Worm (Caenorhabditis elegans) whole organism, L1 larva: Measurements from ENCODE around the gene rabn-5.

Experiments
- C04F5.9 ChIP-seq: sonication (generic microtip); optimal IDR thresholded peaks from 2 replicates; lab custom pipeline; 2016; ENCODE audit warnings: missing genetic modification characterization, missing compliant biosample characterization
- C16A3.4 ChIP-seq: fragments of 150-350 bp; optimal IDR thresholded peaks from 2 replicates; lab custom pipeline; 2014; ENCODE audit warnings: missing biosample characterization, missing genetic modification characterization
- C34B4.2 ChIP-seq: sonication (generic microtip); optimal IDR thresholded peaks from 2 replicates; lab custom pipeline; 2017; ENCODE audit warnings: mild to moderate bottlenecking, missing genetic modification characterization, missing compliant biosample characterization
- aha-1 ChIP-seq: fragments of 150-350 bp; optimal IDR thresholded peaks from 2 replicates; lab custom pipeline; 2014; ENCODE audit warnings: missing biosample characterization, missing genetic modification characterization
- alr-1 ChIP-seq: fragments of 200-800 bp; sonication (Bioruptor generic); optimal IDR thresholded peaks from 2 replicates; lab custom pipeline; 2018; ENCODE audit warnings: borderline replicate concordance, mild to moderate bottlenecking, missing genetic modification characterization, missing compliant biosample characterization
- ama-1 ChIP-seq: fragments of 150-350 bp; optimal IDR thresholded peaks from 2 replicates; lab custom pipeline; 2014
- blmp-1 ChIP-seq: fragments of 150-350 bp; optimal IDR thresholded peaks from 2 replicates; lab custom pipeline; 2014; ENCODE audit warnings: missing biosample characterization, missing genetic modification characterization
- ceh-88 ChIP-seq: fragments of 200-800 bp; sonication (Bioruptor generic); IDR thresholded peaks from 2 replicates; pipeline ENCODE4 v1.3.6; 2022; ENCODE audit warnings: missing genetic modification characterization, missing compliant biosample characterization
- ces-1 ChIP-seq: fragments of 150-350 bp; optimal IDR thresholded peaks from 2 replicates; lab custom pipeline; 2014; ENCODE audit warnings: missing biosample characterization, missing genetic modification reagents, missing genetic modification characterization
- dpl-1 ChIP-seq, 3 experiments: fragments of 150-350 bp in 2 of 3; sonication (generic microtip) in 1 of 3; optimal IDR thresholded peaks; 2 replicates each; lab custom pipeline; 2014 to 2017; ENCODE audit warnings: missing biosample characterization in 3 of 3, missing genetic modification characterization in 3 of 3, missing genetic modification reagents in 3 of 3
- efl-1 ChIP-seq, 4 experiments: fragments of 150-350 bp; optimal IDR thresholded peaks in 3 of 4; peaks in 1 of 4; 1 replicate in 1 of 4; 2 replicates in 3 of 4; lab custom pipeline; 2014; ENCODE audit warnings: missing biosample characterization in 2 of 4, missing genetic modification characterization in 2 of 4, missing genetic modification reagents in 2 of 4
- efl-3 ChIP-seq: fragments of 200-800 bp; sonication (Bioruptor generic); optimal IDR thresholded peaks from 2 replicates; lab custom pipeline; 2018; ENCODE audit warnings: mild to moderate bottlenecking, missing genetic modification characterization, missing compliant biosample characterization
- egl-13 ChIP-seq: sonication (generic microtip); optimal IDR thresholded peaks from 2 replicates; lab custom pipeline; 2016; ENCODE audit warnings: missing genotype, missing genetic modification reagents, missing genetic modification characterization, missing compliant biosample characterization
- fos-1 ChIP-seq: fragments of 150-350 bp; optimal IDR thresholded peaks from 2 replicates; lab custom pipeline; 2014; ENCODE audit warnings: missing biosample characterization, missing genetic modification characterization
- hpl-2 ChIP-seq: fragments of 150-350 bp; optimal IDR thresholded peaks from 2 replicates; lab custom pipeline; 2014; ENCODE audit warnings: missing biosample characterization, missing genetic modification reagents, missing genetic modification characterization
- jun-1 ChIP-seq: fragments of 150-350 bp; optimal IDR thresholded peaks from 2 replicates; lab custom pipeline; 2014; ENCODE audit warnings: missing biosample characterization, missing genetic modification reagents, missing genetic modification characterization
- lin-14 ChIP-seq: fragments of 200-800 bp; sonication (Bioruptor generic); optimal IDR thresholded peaks from 2 replicates; lab custom pipeline; 2018; ENCODE audit warnings: mild to moderate bottlenecking, missing genetic modification characterization, moderate library complexity, missing compliant biosample characterization
- lin-15B ChIP-seq: fragments of 150-350 bp; sonication (generic microtip); optimal IDR thresholded peaks from 3 replicates; lab custom pipeline; 2014; ENCODE audit warnings: missing biosample characterization, missing genetic modification characterization
- lin-39 ChIP-seq: fragments of 150-350 bp; optimal IDR thresholded peaks from 2 replicates; lab custom pipeline; 2014; ENCODE audit warnings: missing biosample characterization, missing genetic modification reagents, missing genetic modification characterization
- lsy-2 ChIP-seq, 2 experiments: fragments of 150-350 bp; optimal IDR thresholded peaks; 2 replicates each; lab custom pipeline; 2014; ENCODE audit warnings: missing biosample characterization in 2 of 2, missing genetic modification characterization in 2 of 2
- mdl-1 ChIP-seq, 2 experiments: fragments of 150-350 bp; optimal IDR thresholded peaks; 2 replicates each; lab custom pipeline; 2014 to 2017; ENCODE audit warnings: missing biosample characterization in 2 of 2, missing genetic modification characterization in 2 of 2, inconsistent platforms in 1 of 2
- mep-1 ChIP-seq: fragments of 150-350 bp; optimal IDR thresholded peaks from 2 replicates; lab custom pipeline; 2014; ENCODE audit warnings: missing biosample characterization, missing genetic modification characterization
- nhr-11 ChIP-seq: fragments of 150-350 bp; optimal IDR thresholded peaks from 2 replicates; lab custom pipeline; 2014; ENCODE audit warnings: missing biosample characterization, missing genetic modification characterization
- nhr-20 ChIP-seq: sonication (generic microtip); optimal IDR thresholded peaks from 2 replicates; lab custom pipeline; 2016; ENCODE audit warnings: mild to moderate bottlenecking, missing genetic modification characterization, missing compliant biosample characterization
- nhr-237 ChIP-seq: fragments of 150-350 bp; optimal IDR thresholded peaks from 2 replicates; lab custom pipeline; 2014; ENCODE audit warnings: missing biosample characterization, missing genetic modification characterization
- nhr-28 ChIP-seq: fragments of 150-350 bp; optimal IDR thresholded peaks from 2 replicates; lab custom pipeline; 2014; ENCODE audit warnings: missing biosample characterization, missing genetic modification characterization
- nhr-71 ChIP-seq: sonication (generic microtip); optimal IDR thresholded peaks from 2 replicates; lab custom pipeline; 2016; ENCODE audit warnings: mild to moderate bottlenecking, missing genetic modification characterization, moderate library complexity, missing compliant biosample characterization
- nhr-77 ChIP-seq: fragments of 150-350 bp; optimal IDR thresholded peaks from 2 replicates; lab custom pipeline; 2014; ENCODE audit warnings: missing biosample characterization, missing genetic modification characterization
- nhr-90 ChIP-seq: sonication (generic microtip); optimal IDR thresholded peaks from 2 replicates; lab custom pipeline; 2016; ENCODE audit warnings: mild to moderate bottlenecking, missing genetic modification characterization, missing compliant biosample characterization; ENCODE audit not compliant: poor library complexity
- pax-3 ChIP-seq: fragments of 200-800 bp; sonication (Bioruptor generic); optimal IDR thresholded peaks from 2 replicates; lab custom pipeline; 2018; ENCODE audit warnings: mild to moderate bottlenecking, missing genetic modification characterization, moderate library complexity, missing compliant biosample characterization
- rnt-1 ChIP-seq: sonication (generic microtip); optimal IDR thresholded peaks from 2 replicates; lab custom pipeline; 2016; ENCODE audit warnings: mild to moderate bottlenecking, missing genetic modification characterization, moderate library complexity, missing compliant biosample characterization
- skn-1 ChIP-seq: fragments of 150-350 bp; optimal IDR thresholded peaks from 2 replicates; lab custom pipeline; 2014; ENCODE audit warnings: missing biosample characterization, missing genetic modification characterization
- snu-23 ChIP-seq: sonication (generic microtip); optimal IDR thresholded peaks from 2 replicates; lab custom pipeline; 2016; ENCODE audit warnings: missing genetic modification characterization, missing compliant biosample characterization
- sptf-1 ChIP-seq: fragments of 150-350 bp; optimal IDR thresholded peaks from 2 replicates; lab custom pipeline; 2014; ENCODE audit warnings: missing biosample characterization, missing genetic modification characterization
- swsn-7 ChIP-seq: sonication (generic microtip); optimal IDR thresholded peaks from 2 replicates; lab custom pipeline; 2016; ENCODE audit warnings: missing genetic modification characterization, missing compliant biosample characterization
- tlp-1 ChIP-seq: fragments of 150-350 bp; optimal IDR thresholded peaks from 2 replicates; lab custom pipeline; 2014; ENCODE audit warnings: missing biosample characterization, missing genetic modification characterization
- unc-130 ChIP-seq: fragments of 150-350 bp; optimal IDR thresholded peaks from 2 replicates; lab custom pipeline; 2017; ENCODE audit warnings: missing biosample characterization, missing genetic modification characterization, inconsistent platforms
- unc-62 ChIP-seq: fragments of 150-350 bp; optimal IDR thresholded peaks from 2 replicates; lab custom pipeline; 2014; ENCODE audit warnings: missing biosample characterization, missing genetic modification reagents, missing genetic modification characterization
- unc-86 ChIP-seq: sonication (generic microtip); optimal IDR thresholded peaks from 2 replicates; lab custom pipeline; 2016; ENCODE audit warnings: missing genetic modification characterization, missing compliant biosample characterization
- xbp-1 ChIP-seq: sonication (generic microtip); optimal IDR thresholded peaks from 2 replicates; lab custom pipeline; 2016; ENCODE audit warnings: missing genetic modification characterization, missing compliant biosample characterization
- zag-1 ChIP-seq: fragments of 150-350 bp; optimal IDR thresholded peaks from 2 replicates; lab custom pipeline; 2014; ENCODE audit warnings: missing biosample characterization, missing genetic modification characterization
- ztf-11 ChIP-seq, 2 experiments: sonication (generic microtip); optimal IDR thresholded peaks; 2 replicates each; lab custom pipeline; 2016 to 2017; ENCODE audit warnings: missing genetic modification characterization in 2 of 2, missing biosample characterization in 1 of 2, missing compliant biosample characterization in 1 of 2

rabn-5 gene

ce11 chrIII:5892909-5893308 is 28.6 kb downstream of the rabn-5 start:
- no peak for TF ChIP-seq lsy-2 (tag; optimal IDR thresholded peaks at IDR 0.05; lab: Kevin White, UChicago)
- peak; percentile 32 for TF ChIP-seq lin-14 (GFP tag; lab: Kevin White, UChicago)
- no peak for TF ChIP-seq sptf-1 (tag; lab: Kevin White, UChicago)
- no peak for TF ChIP-seq nhr-237 (tag; lab: Kevin White, UChicago)
- no peak for TF ChIP-seq hpl-2 (GFP tag; lab: Kevin White, UChicago)
- TF ChIP-seq lin-15B (tag; lab: Kevin White, UChicago) = no peak
- no peak for TF ChIP-seq unc-62
- TF ChIP-seq snu-23 (GFP tag; lab: Kevin White, UChicago) = no peak
- TF ChIP-seq ces-1 (GFP tag; lab: Kevin White, UChicago) = no peak
- no peak for TF ChIP-seq nhr-11 (tag; lab: Kevin White, UChicago)
- TF ChIP-seq lin-39 (tag; lab: Kevin White, UChicago) = no peak
- TF ChIP-seq rnt-1 (tag; lab: Kevin White, UChicago) = no peak
- TF ChIP-seq nhr-77 (tag; lab: Kevin White, UChicago) = peak; percentile 41
- no peak for TF ChIP-seq nhr-71
- no peak for TF ChIP-seq mep-1 (tag; lab: Kevin White, UChicago)
- TF ChIP-seq pax-3 (tag; lab: Kevin White, UChicago) = no peak
- TF ChIP-seq jun-1 (tag; lab: Kevin White, UChicago) = no peak
- no peak for TF ChIP-seq egl-13 (tag; lab: Kevin White, UChicago)
- TF ChIP-seq efl-3 (GFP tag; lab: Kevin White, UChicago) = no peak
- no peak for TF ChIP-seq C16A3.4
- no peak for TF ChIP-seq ztf-11 (tag; optimal IDR thresholded peaks at IDR 0.05; lab: Kevin White, UChicago)
- no peak for TF ChIP-seq unc-130
- no peak for TF ChIP-seq efl-1 (optimal IDR thresholded peaks at IDR 0.05; lab: Kevin White, UChicago)
- peak in 1 of 2 experiments; percentile 39 for TF ChIP-seq efl-1 (GFP tag; optimal IDR thresholded peaks at IDR 0.05 in 1 of 2; lab: Kevin White, UChicago)
- no peak for TF ChIP-seq C04F5.9 (tag; lab: Kevin White, UChicago)
- no peak for TF ChIP-seq nhr-90 (tag; lab: Kevin White, UChicago)
- TF ChIP-seq tlp-1 (tag; lab: Kevin White, UChicago) = no peak
- no peak for TF ChIP-seq zag-1 (tag; lab: Kevin White, UChicago)
- TF ChIP-seq nhr-28 (tag; lab: Kevin White, UChicago) = no peak
- no peak for TF ChIP-seq fos-1
- no peak for TF ChIP-seq ceh-88 (GFP tag; lab: Robert Waterston, UW)
- peak in 1 of 2 experiments; percentile 21 for TF ChIP-seq mdl-1 (tag; optimal IDR thresholded peaks at IDR 0.05; lab: Kevin White, UChicago)
- TF ChIP-seq swsn-7 (tag; lab: Kevin White, UChicago) = no peak

ce11 chrIII:5895913-5896312 is 31.6 kb downstream of the rabn-5 start, which contains the start of gene pxl-1:
pxl-1 (minus strand) TSS chrIII:5896013.
- TF ChIP-seq C16A3.4 = no peak

ce11 chrIII:5897468-5897867 is 33.1 kb downstream of the rabn-5 start:
- TF ChIP-seq C34B4.2 (tag; lab: Kevin White, UChicago) (no peak), alr-1 (tag; lab: Kevin White, UChicago) (no peak), ceh-88 (GFP tag; lab: Robert Waterston, UW) (no peak), lin-14 (GFP tag; lab: Kevin White, UChicago) (peak; percentile 60), nhr-20 (tag; lab: Kevin White, UChicago) (no peak), skn-1 (no peak), blmp-1 (tag; lab: Kevin White, UChicago) (peak; percentile 8), unc-86 (no peak), aha-1 (tag; lab: Kevin White, UChicago) (no peak), efl-1 (optimal IDR thresholded peaks at IDR 0.05; lab: Kevin White, UChicago) (peak; percentile 4 to 12), efl-1 (GFP tag; optimal IDR thresholded peaks at IDR 0.05 in 1 of 2; lab: Kevin White, UChicago) (peak in 1 of 2 experiments; percentile 11), xbp-1 (tag; lab: Kevin White, UChicago) (no peak), lin-15B (tag; lab: Kevin White, UChicago) (no peak), lsy-2 (tag; optimal IDR thresholded peaks at IDR 0.05; lab: Kevin White, UChicago) (peak in 1 of 2 experiments; percentile 27), dpl-1 (GFP tag; optimal IDR thresholded peaks at IDR 0.05; lab: Kevin White, UChicago) (peak; percentile 19 to 50 (median 22)), snu-23 (GFP tag; lab: Kevin White, UChicago) (peak; percentile 28), nhr-71 (peak; percentile 22), ama-1 (no peak), efl-3 (GFP tag; lab: Kevin White, UChicago) (no peak)
